Worm (Caenorhabditis elegans): ENCODE data around the gene nas-18.
A peak's percentile ranks its signal among the peaks of the same experiment; 100 is the strongest.
"Not testable (repeated sequence)": the region's sequence is repeated elsewhere in the genome, so short reads cannot be mapped to it uniquely, and the experiment has no call there.

The nas-18 gene

DNA sequence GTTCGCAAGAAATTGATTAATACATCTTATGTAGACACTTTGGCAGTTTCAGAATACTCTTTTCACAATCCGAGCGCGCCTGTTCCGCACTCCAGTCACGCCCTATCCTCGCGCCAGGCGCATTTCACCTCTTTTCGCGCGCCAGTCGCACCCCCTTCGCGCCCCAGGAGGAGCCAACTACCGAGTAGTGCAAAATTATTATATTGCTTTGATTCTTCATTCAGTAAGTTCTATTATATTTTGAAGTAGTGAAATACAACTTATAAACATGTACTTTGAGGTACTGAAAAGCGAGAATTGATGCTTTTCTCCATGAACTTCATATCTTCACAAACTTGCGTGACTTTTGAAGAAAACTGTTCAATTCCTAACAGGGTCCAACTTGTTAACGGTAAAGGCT, at the start of gene nas-18:
nas-18 (plus strand) TSS at position 301 of the 400 bp plus-strand sequence.
- not testable (repeated sequence) for TF ChIP-seq pqm-1 (tag; optimal IDR thresholded peaks at IDR 0.05); lin-29 (GFP tag; IDR thresholded peaks at IDR 0.05); aly-2 (tag; optimal IDR thresholded peaks at IDR 0.05)

DNA sequence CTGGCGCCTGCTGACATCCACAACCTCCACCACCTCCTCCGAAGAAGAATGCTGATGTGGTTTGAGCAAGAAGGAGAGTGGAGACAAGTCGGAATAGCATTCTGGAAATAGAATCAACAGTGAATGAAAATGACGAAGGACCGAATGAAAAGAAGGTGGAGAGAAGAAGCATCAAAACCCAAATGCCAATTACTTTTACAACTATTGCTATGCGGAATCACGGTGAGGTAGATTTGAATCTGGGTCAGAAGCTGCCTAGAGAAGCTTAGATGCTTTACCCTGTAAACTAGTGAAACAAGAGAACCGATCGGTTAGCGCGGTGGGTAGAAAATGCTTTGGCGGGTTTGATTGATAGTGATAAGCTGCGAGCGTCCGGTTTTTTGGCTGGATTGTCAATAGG, 49.3 kb upstream of the nas-18 start, which contains the start of gene grl-7:
grl-7 (minus strand) TSS at position 101 of the 400 bp plus-strand sequence.
- TF ChIP-seq tag-97 (GFP tag; IDR thresholded peaks at IDR 0.05) (no peak), lin-13 (GFP tag; optimal IDR thresholded peaks at IDR 0.05) (no peak), lir-3 (tag; optimal IDR thresholded peaks at IDR 0.05) (no peak), dmd-9 (GFP tag; IDR thresholded peaks at IDR 0.05) (no peak), vab-7 (GFP tag; IDR thresholded peaks at IDR 0.05) (no peak), F26F4.8 (GFP tag; conservative IDR thresholded peaks at IDR 0.05) (no peak), snpc-1.2 (GFP tag; IDR thresholded peaks at IDR 0.05) (no peak)

DNA sequence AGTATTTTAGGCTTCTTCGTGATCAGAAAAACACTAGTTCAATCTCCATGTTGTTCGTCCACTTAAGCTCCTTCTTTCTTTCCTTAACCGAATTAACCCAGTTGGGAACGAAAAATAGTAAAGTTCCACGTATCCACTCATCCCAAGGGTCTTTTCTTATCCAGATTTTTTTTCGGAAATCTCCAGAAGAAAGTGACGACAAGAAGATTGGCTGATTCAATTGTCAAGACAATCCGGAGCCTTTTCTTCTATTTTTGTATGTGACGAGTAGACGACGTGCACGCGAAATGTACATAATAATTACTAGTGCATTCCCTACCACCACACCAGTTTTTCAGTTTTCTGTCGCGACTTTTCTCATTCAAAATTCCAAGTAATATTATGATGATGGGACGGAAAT, 45.0 kb upstream of the nas-18 start:
- TF ChIP-seq ZK337.2 (GFP tag; IDR thresholded peaks at IDR 0.05) (no peak), aha-1 (tag) (no peak), nhr-77 (tag; optimal IDR thresholded peaks at IDR 0.05) (no peak), Y48G9A.11 (GFP tag; IDR thresholded peaks at IDR 0.05) (no peak), lin-1 (GFP tag; IDR thresholded peaks at IDR 0.05) (no peak), ctbp-1 (GFP tag; IDR thresholded peaks at IDR 0.05) (no peak), dmd-6 (GFP tag; IDR thresholded peaks at IDR 0.05) (no peak), mes-2 (tag; optimal IDR thresholded peaks at IDR 0.05; ENCODE audit: poor library complexity, severe bottlenecking) (no peak), lsy-2 (tag; optimal IDR thresholded peaks at IDR 0.05) (peak in 1 of 2 experiments; percentile 6), arid-1 (GFP tag; conservative IDR thresholded peaks at IDR 0.05) (no peak), fkh-10 (GFP tag; optimal IDR thresholded peaks at IDR 0.05) (peak; percentile 65), ces-1 (GFP tag; optimal IDR thresholded peaks at IDR 0.05) (peak; percentile 77), nhr-11 (tag; optimal IDR thresholded peaks at IDR 0.05) (no peak), mdt-29 (GFP tag; IDR thresholded peaks at IDR 0.05) (no peak), dmd-9 (GFP tag; IDR thresholded peaks at IDR 0.05) (no peak), dpl-1 (GFP tag; optimal IDR thresholded peaks at IDR 0.05) (no peak), nhr-102 (tag; optimal IDR thresholded peaks at IDR 0.05) (no peak), ZK546.5 (tag; optimal IDR thresholded peaks at IDR 0.05) (no peak), daf-19 (GFP tag; conservative IDR thresholded peaks at IDR 0.05) (no peak), ama-1 (optimal IDR thresholded peaks at IDR 0.05) (no peak)

DNA sequence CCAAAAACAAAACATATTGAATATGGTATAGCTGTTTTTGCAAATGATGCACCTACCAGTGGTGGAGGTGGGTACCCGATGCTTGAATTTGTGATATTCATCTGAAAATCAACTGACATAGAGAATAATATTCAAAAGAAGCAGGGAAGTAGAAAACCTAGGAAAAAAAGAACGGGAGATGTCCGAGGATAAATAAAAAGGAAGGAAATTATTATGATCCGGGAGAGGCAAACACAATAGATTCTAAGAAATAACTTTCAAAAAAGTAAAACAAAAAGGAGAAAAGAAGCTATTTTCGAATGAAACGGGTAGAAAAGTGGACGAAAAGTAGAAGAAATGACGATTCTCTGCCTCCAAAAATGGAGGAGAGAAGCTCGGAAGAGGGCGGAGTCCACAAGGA, 43.3 kb upstream of the nas-18 start, which contains the start of gene npr-25:
npr-25 (minus strand) TSS at position 101 of the 400 bp plus-strand sequence.
- TF ChIP-seq unc-62 (GFP tag; optimal IDR thresholded peaks at IDR 0.05 in 1 of 2) = no peak
- TF ChIP-seq unc-62 (tag; optimal IDR thresholded peaks at IDR 0.05) = no peak
- TF ChIP-seq ama-1 (optimal IDR thresholded peaks at IDR 0.05) = no peak
- no peak for TF ChIP-seq lin-15B (tag; optimal IDR thresholded peaks at IDR 0.05)
- no peak for TF ChIP-seq ceh-82 (tag; optimal IDR thresholded peaks at IDR 0.05)
- no peak for TF ChIP-seq skn-1 (tag; optimal IDR thresholded peaks at IDR 0.05)
- no peak for TF ChIP-seq egl-27 (tag; optimal IDR thresholded peaks at IDR 0.05)
- TF ChIP-seq Y105C5A.15 (GFP tag; IDR thresholded peaks at IDR 0.05) = no peak
- TF ChIP-seq madf-5 (GFP tag; IDR thresholded peaks at IDR 0.05) = no peak
- TF ChIP-seq hmg-1.1 (GFP tag; IDR thresholded peaks at IDR 0.05) = no peak
- TF ChIP-seq aha-1 (tag) = no peak
- TF ChIP-seq F49E8.2 (tag; optimal IDR thresholded peaks at IDR 0.05; ENCODE audit: borderline replicate concordance) = no peak
- no peak for TF ChIP-seq jun-1 (tag; optimal IDR thresholded peaks at IDR 0.05)
- no peak for TF ChIP-seq ZK546.5 (tag; optimal IDR thresholded peaks at IDR 0.05)
- TF ChIP-seq nhr-76 (tag; optimal IDR thresholded peaks at IDR 0.05) = no peak
- no peak for TF ChIP-seq cey-2 (tag; optimal IDR thresholded peaks at IDR 0.05; ENCODE audit: borderline replicate concordance, insufficient read depth)
- no peak for TF ChIP-seq zfp-3 (GFP tag; conservative IDR thresholded peaks at IDR 0.05)
- TF ChIP-seq ceh-28 (tag; optimal IDR thresholded peaks at IDR 0.05) = no peak

Data from whole organism, L4 larva.